Worm (Caenorhabditis elegans): ENCODE measurements around the gene rdl-1.

DNA sequence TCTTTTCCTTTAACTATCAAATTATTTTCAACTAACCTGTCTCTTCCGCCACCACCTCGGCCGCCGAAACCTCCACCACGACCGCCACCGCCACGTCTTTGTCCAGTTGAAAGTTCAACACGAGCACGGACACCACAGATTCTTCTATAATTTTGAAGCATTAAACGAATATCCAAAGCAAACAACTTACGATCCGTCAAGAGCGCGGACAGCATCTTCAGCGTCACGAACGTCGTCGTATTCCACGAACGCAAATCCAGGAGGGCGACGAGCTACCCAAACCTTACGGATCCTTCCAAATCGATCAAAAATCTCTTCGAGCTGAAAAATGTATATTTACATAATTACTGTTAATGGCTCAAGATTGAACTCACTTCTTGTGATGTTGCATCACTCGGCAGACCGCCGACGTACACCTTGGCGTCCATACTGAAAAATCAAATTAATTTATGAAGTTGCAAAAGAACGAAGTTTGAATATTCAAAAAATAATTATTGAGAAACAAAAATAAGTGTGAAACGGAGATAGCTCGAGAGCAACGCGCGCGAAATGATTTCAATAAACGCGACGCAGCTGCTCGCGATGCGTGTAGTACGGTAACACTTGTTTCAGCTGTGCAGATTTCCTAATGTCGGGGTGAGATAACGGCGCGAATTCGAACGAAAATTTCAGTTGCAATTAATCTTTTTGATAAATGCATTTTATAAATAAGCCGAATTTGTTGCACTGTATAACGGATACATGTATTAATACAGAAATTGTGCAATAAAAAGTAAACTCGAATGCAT lies 20.9 kb upstream of the rdl-1 start, which contains the start of gene rsp-6:
- no peak for TF ChIP-seq sea-1 (GFP tag; conservative IDR thresholded peaks at IDR 0.05)
- peak; percentile 41 for TF ChIP-seq ama-1 (optimal IDR thresholded peaks at IDR 0.05)
